Worm (Caenorhabditis elegans) whole organism, L4/young adult: ENCODE data around the gene cox-10.

ENCODE experiments used
- dao-5 ChIP-seq: sonication (generic microtip); optimal IDR thresholded peaks from 2 replicates; lab custom pipeline; 2016; ENCODE audit warnings: missing genotype, missing genetic modification characterization, moderate library complexity, missing compliant biosample characterization
- him-1 ChIP-seq: sonication (generic microtip); optimal IDR thresholded peaks from 2 replicates; lab custom pipeline; 2016; ENCODE audit warnings: missing genotype, missing genetic modification reagents, missing genetic modification characterization, missing compliant biosample characterization

DNA sequence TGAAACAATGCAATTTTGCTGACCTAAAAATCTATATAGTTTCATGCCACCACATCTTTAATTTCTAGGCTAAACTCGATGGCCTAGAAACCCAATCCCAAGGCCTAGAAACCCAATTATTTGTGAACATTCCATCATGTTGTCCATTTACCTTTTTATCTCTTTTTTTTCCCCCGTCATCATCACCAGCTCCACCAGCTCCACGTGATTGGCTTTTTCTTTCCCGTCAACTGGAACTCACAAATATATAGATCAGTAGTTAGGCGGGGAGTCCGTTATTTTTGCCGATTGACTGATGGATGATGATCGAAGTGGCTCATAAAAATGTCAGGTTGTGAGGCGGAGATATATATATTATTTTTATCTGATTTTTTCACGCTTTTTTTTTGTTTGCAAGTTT, 21.3 kb upstream of the cox-10 start:
- TF ChIP-seq him-1 (tag; lab: Kevin White, UChicago) = no peak
- TF ChIP-seq dao-5 (tag; lab: Kevin White, UChicago) = no peak
